Fruit fly (Drosophila melanogaster): ENCODE data around the gene CG14269.

dm6 chrX:3426803-3427613 lies 8.6 kb downstream of the CG14269 start:
- no peak for TF ChIP-seq CG8478 (optimal IDR thresholded peaks at IDR 0.05)
- TF ChIP-seq CTCF (optimal IDR thresholded peaks at IDR 0.05), result no peak

Data from S2 (cell line).